Worm (Caenorhabditis elegans) whole organism, L1 larva: ENCODE data around the gene C36E8.4.

Source experiments
- C04F5.9 ChIP-seq: sonication (generic microtip); optimal IDR thresholded peaks from 2 replicates; lab custom pipeline; 2016; ENCODE audit warnings: missing genetic modification characterization, missing compliant biosample characterization
- ces-1 ChIP-seq: fragments of 150-350 bp; optimal IDR thresholded peaks from 2 replicates; lab custom pipeline; 2014; ENCODE audit warnings: missing biosample characterization, missing genetic modification reagents, missing genetic modification characterization
- elt-2 ChIP-seq: sonication (generic microtip); optimal IDR thresholded peaks from 2 replicates; lab custom pipeline; 2016; ENCODE audit warnings: missing genetic modification characterization, mild to moderate bottlenecking, inconsistent platforms, missing compliant biosample characterization, missing genetic modification reagents
- lin-14 ChIP-seq: fragments of 200-800 bp; sonication (Bioruptor generic); optimal IDR thresholded peaks from 2 replicates; lab custom pipeline; 2018; ENCODE audit warnings: mild to moderate bottlenecking, missing genetic modification characterization, moderate library complexity, missing compliant biosample characterization
- lin-15B ChIP-seq: fragments of 150-350 bp; sonication (generic microtip); optimal IDR thresholded peaks from 3 replicates; lab custom pipeline; 2014; ENCODE audit warnings: missing biosample characterization, missing genetic modification characterization
- nhr-12 ChIP-seq: sonication (generic microtip); optimal IDR thresholded peaks from 2 replicates; lab custom pipeline; 2017; ENCODE audit warnings: missing biosample characterization, missing genetic modification characterization
- pqm-1 ChIP-seq: sonication (generic microtip); optimal IDR thresholded peaks from 3 replicates; lab custom pipeline; 2017; ENCODE audit warnings: missing biosample characterization, missing genetic modification characterization
- snpc-4 ChIP-seq: fragments of 150-350 bp; optimal IDR thresholded peaks from 2 replicates; lab custom pipeline; 2014; ENCODE audit warnings: missing biosample characterization, missing genetic modification characterization
- sptf-1 ChIP-seq: fragments of 150-350 bp; optimal IDR thresholded peaks from 2 replicates; lab custom pipeline; 2014; ENCODE audit warnings: missing biosample characterization, missing genetic modification characterization
- unc-86 ChIP-seq: sonication (generic microtip); optimal IDR thresholded peaks from 2 replicates; lab custom pipeline; 2016; ENCODE audit warnings: missing genetic modification characterization, missing compliant biosample characterization

ce11 chrIII:3969133-3969532 lies 43.0 kb upstream of the C36E8.4 start:
- no peak for TF ChIP-seq C04F5.9
- TF ChIP-seq elt-2 (tag; lab: Kevin White, UChicago): no peak
- no peak for TF ChIP-seq ces-1 (GFP tag; lab: Kevin White, UChicago)
- TF ChIP-seq nhr-12 (tag; lab: Kevin White, UChicago): no peak
- TF ChIP-seq pqm-1 (tag; lab: Kevin White, UChicago): no peak
- no peak for TF ChIP-seq unc-86 (tag; lab: Kevin White, UChicago)
- no peak for TF ChIP-seq snpc-4 (tag; lab: Kevin White, UChicago)
- TF ChIP-seq lin-15B (tag; lab: Kevin White, UChicago): no peak
- TF ChIP-seq lin-14 (GFP tag; lab: Kevin White, UChicago): peak; percentile 45
- TF ChIP-seq sptf-1 (tag; lab: Kevin White, UChicago): no peak
